Worm (Caenorhabditis elegans) whole organism, L4 larva: ENCODE measurements around the gene tag-293.

Experiments
- R02D3.7 ChIP-seq: fragments of 150-350 bp; sonication (generic microtip); optimal IDR thresholded peaks from 3 replicates; lab custom pipeline; 2014; ENCODE audit warnings: missing biosample characterization, missing genetic modification characterization
- Y48G9A.11 ChIP-seq: fragments of 200-800 bp; sonication (Bioruptor generic); IDR thresholded peaks from 2 replicates; pipeline ENCODE4 v1.3.6; 2022; ENCODE audit warnings: missing genetic modification reagents, missing genetic modification characterization, missing compliant biosample characterization
- ZK546.5 ChIP-seq, 2 experiments: sonication (generic microtip); optimal IDR thresholded peaks; 2 replicates each; lab custom pipeline; 2017; ENCODE audit warnings: missing biosample characterization in 2 of 2, missing genetic modification characterization in 2 of 2
- ama-1 ChIP-seq: fragments of 150-350 bp; optimal IDR thresholded peaks from 2 replicates; lab custom pipeline; 2014; ENCODE audit warnings: inconsistent platforms, mixed read lengths
- ceh-32 ChIP-seq: sonication (generic microtip); optimal IDR thresholded peaks from 2 replicates; lab custom pipeline; 2016; ENCODE audit warnings: mild to moderate bottlenecking, missing genetic modification characterization, missing compliant biosample characterization; ENCODE audit not compliant: poor library complexity
- ces-1 ChIP-seq: fragments of 150-350 bp; sonication (generic microtip); optimal IDR thresholded peaks from 4 replicates; lab custom pipeline; 2014; ENCODE audit warnings: missing biosample characterization, missing genetic modification reagents, missing genetic modification characterization
- daf-16 ChIP-seq, 3 experiments: sonication (generic microtip); optimal IDR thresholded peaks; 2 replicates each; lab custom pipeline; 2016 to 2017; ENCODE audit warnings: missing genetic modification characterization in 3 of 3, missing genetic modification reagents in 3 of 3, mild to moderate bottlenecking in 2 of 3, missing compliant biosample characterization in 2 of 3, missing biosample characterization in 1 of 3, moderate library complexity in 1 of 3
- daf-19 ChIP-seq: fragments of 200-800 bp; sonication (Bioruptor generic); conservative IDR thresholded peaks from 2 replicates; pipeline ENCODE4 v1.3.6; 2022; ENCODE audit warnings: missing genetic modification characterization, missing compliant biosample characterization
- daf-8 ChIP-seq: fragments of 200-800 bp; sonication (Bioruptor generic); IDR thresholded peaks from 2 replicates; pipeline ENCODE4 v1.3.6; 2022; ENCODE audit warnings: missing genetic modification characterization, missing compliant biosample characterization
- dve-1 ChIP-seq: sonication (generic microtip); optimal IDR thresholded peaks from 2 replicates; lab custom pipeline; 2017; ENCODE audit warnings: antibody characterized with exemption, mild to moderate bottlenecking, missing genetic modification characterization, missing compliant biosample characterization; ENCODE audit not compliant: insufficient read depth
- fkh-10 ChIP-seq: fragments of 150-350 bp; optimal IDR thresholded peaks from 2 replicates; lab custom pipeline; 2014; ENCODE audit warnings: missing biosample characterization, missing genetic modification reagents, missing genetic modification characterization
- hlh-30 ChIP-seq: sonication (generic microtip); optimal IDR thresholded peaks from 2 replicates; lab custom pipeline; 2017; ENCODE audit warnings: antibody characterized with exemption, mild to moderate bottlenecking, missing genetic modification characterization, missing compliant biosample characterization; ENCODE audit not compliant: insufficient read depth
- lin-38 ChIP-seq: fragments of 200-800 bp; sonication (Bioruptor generic); IDR thresholded peaks from 2 replicates; pipeline ENCODE4 v1.3.6; 2022; ENCODE audit warnings: missing genetic modification reagents, missing genetic modification characterization, missing compliant biosample characterization
- lir-3 ChIP-seq: sonication (generic microtip); optimal IDR thresholded peaks from 2 replicates; lab custom pipeline; 2016; ENCODE audit warnings: mild to moderate bottlenecking, missing genetic modification characterization, missing compliant biosample characterization
- madf-5 ChIP-seq, 2 experiments: fragments of 200-800 bp; sonication (Bioruptor generic); IDR thresholded peaks; 2 replicates each; pipeline ENCODE4 v1.3.6; 2022; ENCODE audit warnings: missing compliant biosample characterization in 2 of 2, missing genetic modification characterization in 2 of 2
- mxl-3 ChIP-seq: fragments of 200-800 bp; sonication (Bioruptor generic); optimal IDR thresholded peaks from 2 replicates; lab custom pipeline; 2018; ENCODE audit warnings: mild to moderate bottlenecking, missing genetic modification characterization, missing compliant biosample characterization
- nhr-111 ChIP-seq: fragments of 200-800 bp; sonication (Bioruptor generic); optimal IDR thresholded peaks from 2 replicates; lab custom pipeline; 2018; ENCODE audit warnings: mild to moderate bottlenecking, missing genetic modification characterization, missing compliant biosample characterization
- nhr-25 ChIP-seq: sonication (generic microtip); optimal IDR thresholded peaks from 2 replicates; lab custom pipeline; 2017; ENCODE audit warnings: missing genetic modification characterization, mild to moderate bottlenecking, missing compliant biosample characterization, antibody characterized with exemption, moderate library complexity, borderline replicate concordance; ENCODE audit not compliant: insufficient read depth
- nhr-28 ChIP-seq: fragments of 150-350 bp; optimal IDR thresholded peaks from 2 replicates; lab custom pipeline; 2014; ENCODE audit warnings: missing biosample characterization, missing genetic modification characterization
- nhr-76 ChIP-seq: fragments of 150-350 bp; optimal IDR thresholded peaks from 2 replicates; lab custom pipeline; 2014; ENCODE audit warnings: missing biosample characterization, missing genetic modification characterization
- pqm-1 ChIP-seq: sonication (generic microtip); optimal IDR thresholded peaks from 2 replicates; lab custom pipeline; 2017; ENCODE audit warnings: missing biosample characterization, missing genetic modification characterization
- saeg-2 ChIP-seq: fragments of 200-800 bp; sonication (Bioruptor generic); IDR thresholded peaks from 2 replicates; pipeline ENCODE4 v1.3.6; 2022; ENCODE audit warnings: missing genetic modification reagents, missing genetic modification characterization, missing compliant biosample characterization
- spr-3 ChIP-seq: fragments of 200-800 bp; sonication (Bioruptor generic); optimal IDR thresholded peaks from 2 replicates; lab custom pipeline; 2018; ENCODE audit warnings: mild to moderate bottlenecking, missing genetic modification characterization, missing compliant biosample characterization
- tag-97 ChIP-seq: fragments of 200-800 bp; sonication (Bioruptor generic); IDR thresholded peaks from 2 replicates; pipeline ENCODE4 v1.3.6; 2022; ENCODE audit warnings: missing genetic modification characterization, missing compliant biosample characterization
- tra-1 ChIP-seq: fragments of 200-800 bp; sonication (Bioruptor generic); IDR thresholded peaks from 2 replicates; pipeline ENCODE4 v1.3.6; 2022; ENCODE audit warnings: missing genetic modification reagents, missing genetic modification characterization, missing compliant biosample characterization
- unc-39 ChIP-seq: sonication (generic microtip); optimal IDR thresholded peaks from 2 replicates; lab custom pipeline; 2017; ENCODE audit warnings: missing biosample characterization, missing genetic modification characterization
- unc-62 ChIP-seq, 3 experiments: fragments of 150-350 bp in 1 of 3; sonication (generic microtip); optimal IDR thresholded peaks in 2 of 3; peaks in 1 of 3; 1 replicate in 1 of 3; 2 replicates in 2 of 3; lab custom pipeline; 2014 to 2017; ENCODE audit warnings: missing biosample characterization in 3 of 3, missing genetic modification characterization in 3 of 3, missing genetic modification reagents in 3 of 3, missing genotype in 1 of 3
- zfp-2 ChIP-seq: sonication (generic microtip); optimal IDR thresholded peaks from 2 replicates; lab custom pipeline; 2016; ENCODE audit warnings: mild to moderate bottlenecking, missing genetic modification characterization, missing compliant biosample characterization
- ztf-11 ChIP-seq: fragments of 150-350 bp; optimal IDR thresholded peaks from 2 replicates; lab custom pipeline; 2014; ENCODE audit warnings: missing biosample characterization, missing genetic modification characterization

Gene tag-293

ce11 chrV:7400095-7400494 lies 44.7 kb upstream of the tag-293 start, which contains the start of gene cnc-9 (continued):
- no peak for TF ChIP-seq daf-19

ce11 chrV:7399202-7399601 lies 43.8 kb upstream of the tag-293 start, which contains the start of gene gst-41:
Gene gst-41 (minus strand): TSS chrV:7399302.
- TF ChIP-seq unc-39 (tag; lab: Kevin White, UChicago) (no peak), ces-1 (GFP tag; lab: Kevin White, UChicago) (no peak), ama-1 (lab: Kevin White, UChicago) (no peak)

ce11 chrV:7395359-7395758 lies 40.0 kb upstream of the tag-293 start, which contains the start of gene srx-9:
Gene srx-9 (minus strand): TSS chrV:7395459.
- peak in 1 of 2 experiments; percentile 2 for TF ChIP-seq unc-62 (GFP tag; optimal IDR thresholded peaks at IDR 0.05 in 1 of 2; lab: Kevin White, UChicago)
- TF ChIP-seq unc-62 (tag; optimal IDR thresholded peaks at IDR 0.05; lab: Kevin White, UChicago) = no peak
- no peak for TF ChIP-seq tag-97 (GFP tag; lab: Robert Waterston, UW)

- TF ChIP-seq daf-16 (GFP tag; optimal IDR thresholded peaks at IDR 0.05; lab: Kevin White, UChicago) = no peak
- peak; percentile 59 for TF ChIP-seq daf-16 (tag; optimal IDR thresholded peaks at IDR 0.05; lab: Kevin White, UChicago)
- TF ChIP-seq nhr-76 (tag; lab: Kevin White, UChicago) = no peak
- no peak for TF ChIP-seq zfp-2
- no peak for TF ChIP-seq ama-1 (lab: Kevin White, UChicago)
- TF ChIP-seq pqm-1 = peak; percentile 77
- peak; percentile 26 for TF ChIP-seq nhr-28 (tag; lab: Kevin White, UChicago)
- peak; percentile 24 for TF ChIP-seq dve-1 (tag; lab: Kevin White, UChicago)
- no peak for TF ChIP-seq ces-1 (GFP tag; lab: Kevin White, UChicago)
- TF ChIP-seq, all 104 proteins: peak for 4
Measured at ce11 chrV:7391933-7392332, 36.6 kb upstream of the tag-293 start, which contains the start of gene fbxa-105. Gene fbxa-105 (minus strand): TSS chrV:7392029.

- TF ChIP-seq lir-3 = no peak
- no peak for TF ChIP-seq saeg-2 (GFP tag; lab: Robert Waterston, UW)
- TF ChIP-seq ztf-11 (tag; lab: Kevin White, UChicago) = no peak
- no peak for TF ChIP-seq fkh-10 (GFP tag; lab: Kevin White, UChicago)
- TF ChIP-seq spr-3 = no peak
- TF ChIP-seq ceh-32 = no peak
- no peak for TF ChIP-seq Y48G9A.11 (GFP tag; lab: Robert Waterston, UW)
Measured at ce11 chrV:7389771-7390170, 34.4 kb upstream of the tag-293 start, which contains the start of gene C02H6.1. Gene C02H6.1 (minus strand): TSS chrV:7389871.

- no peak for TF ChIP-seq nhr-111
- no peak for TF ChIP-seq R02D3.7 (tag; lab: Kevin White, UChicago)
- no peak for TF ChIP-seq mxl-3 (GFP tag; lab: Kevin White, UChicago)
- no peak for TF ChIP-seq ZK546.5 (tag; optimal IDR thresholded peaks at IDR 0.05; lab: Kevin White, UChicago)
- TF ChIP-seq nhr-25 (tag; lab: Kevin White, UChicago) = no peak
- no peak for TF ChIP-seq unc-39 (tag; lab: Kevin White, UChicago)
- TF ChIP-seq ztf-11 (tag; lab: Kevin White, UChicago) = no peak
- TF ChIP-seq lin-38 = no peak
- no peak for TF ChIP-seq hlh-30 (tag; lab: Kevin White, UChicago)
- TF ChIP-seq tra-1 (GFP tag; lab: Robert Waterston, UW) = no peak
- no peak for TF ChIP-seq daf-8
- no peak for TF ChIP-seq madf-5 (GFP tag; IDR thresholded peaks at IDR 0.05; lab: Robert Waterston, UW)
Measured at ce11 chrV:7387755-7388154, 32.4 kb upstream of the tag-293 start, which contains the start of gene C02H6.3. Gene C02H6.3 (minus strand): TSS chrV:7387855.
